Worm (Caenorhabditis elegans): ENCODE data around the gene pri-1.

Gene pri-1

DNA sequence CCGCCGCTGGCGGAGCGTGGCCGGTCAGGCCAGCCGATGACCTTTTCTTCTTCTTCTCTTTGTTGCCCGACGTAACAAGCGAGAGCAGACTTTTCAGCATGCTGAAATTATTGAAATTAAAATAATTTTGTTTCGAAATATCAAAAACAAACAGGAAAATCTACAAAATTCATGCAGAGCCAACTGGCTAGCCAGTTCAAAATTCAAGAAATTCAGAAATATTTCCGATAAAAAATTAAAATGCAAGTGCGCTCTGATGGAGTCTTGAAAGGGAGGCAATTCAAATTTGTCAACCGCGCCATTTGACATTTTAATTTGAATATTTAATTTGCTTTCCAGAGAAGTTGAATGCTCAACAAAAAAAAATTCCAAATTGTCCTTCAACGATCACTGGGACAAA, 13.4 kb downstream of the pri-1 start, which contains the start of gene F58A4.2:
Gene F58A4.2, minus strand, starts transcription at position 101 of the 400 bp plus-strand sequence.
- TF ChIP-seq attf-3 (GFP tag; conservative IDR thresholded peaks at IDR 0.05) (no peak), efl-1 (GFP tag; optimal IDR thresholded peaks at IDR 0.05) (peak; percentile 26), hsf-1 (GFP tag; IDR thresholded peaks at IDR 0.05) (no peak), dpff-1 (tag; optimal IDR thresholded peaks at IDR 0.05) (no peak), rec-8 (tag; optimal IDR thresholded peaks at IDR 0.05) (no peak), F23B12.7 (tag; optimal IDR thresholded peaks at IDR 0.05; ENCODE audit: insufficient read depth) (no peak), Y56A3A.18 (GFP tag; IDR thresholded peaks at IDR 0.05) (no peak)

DNA sequence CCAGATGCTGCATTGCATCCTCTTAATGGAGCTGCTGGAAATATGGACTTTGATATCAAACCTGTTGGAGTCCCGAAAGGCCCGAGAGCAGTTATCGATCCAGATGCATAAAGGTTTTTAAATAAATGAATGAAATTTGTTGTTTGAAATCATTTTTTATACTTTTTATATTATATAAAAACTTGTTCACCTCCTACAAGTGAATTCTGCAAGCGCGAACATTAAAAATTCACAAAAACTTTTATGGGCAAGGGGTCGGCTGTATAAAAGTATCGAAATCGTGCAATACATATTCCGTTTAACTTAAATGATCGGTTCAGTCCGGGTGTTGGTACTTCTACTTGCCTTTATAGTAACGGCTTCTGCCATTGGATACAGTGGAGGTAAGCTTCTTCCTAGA, 15.9 kb downstream of the pri-1 start, which contains the start of gene F58A4.1:
Gene F58A4.1, plus strand, starts transcription at position 301 of the 400 bp plus-strand sequence.
- no peak for TF ChIP-seq ztf-25 (GFP tag; IDR thresholded peaks at IDR 0.05)
- TF ChIP-seq bed-2 (GFP tag; IDR thresholded peaks at IDR 0.05), result no peak
- TF ChIP-seq madf-10 (tag; optimal IDR thresholded peaks at IDR 0.05), result no peak
- TF ChIP-seq sea-2 (GFP tag; IDR thresholded peaks at IDR 0.05), result no peak

DNA sequence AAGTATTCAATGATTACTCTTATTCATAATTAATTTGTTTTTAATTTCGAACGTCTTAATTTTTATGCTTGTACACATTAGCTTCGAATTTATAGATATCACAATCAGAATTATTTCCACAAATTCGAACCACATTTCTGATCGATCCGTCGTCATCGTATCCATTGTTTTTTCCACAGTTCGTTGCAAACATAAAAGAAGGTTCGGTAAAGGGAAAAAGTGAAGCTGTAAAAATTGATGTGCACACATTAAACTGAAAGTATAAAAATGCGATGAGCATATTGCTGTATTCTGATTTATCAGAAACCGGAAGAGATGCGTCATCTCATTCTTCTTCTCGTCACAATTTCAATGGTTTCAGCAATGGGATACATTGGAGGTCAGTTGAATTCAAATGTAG, 17.0 kb downstream of the pri-1 start, which contains the start of gene C48B4.12:
Gene C48B4.12, plus strand, starts transcription at position 301 of the 400 bp plus-strand sequence.
- TF ChIP-seq pbrm-1 (GFP tag; IDR thresholded peaks at IDR 0.05), result no peak
- TF ChIP-seq attf-3 (GFP tag; conservative IDR thresholded peaks at IDR 0.05), result no peak

DNA sequence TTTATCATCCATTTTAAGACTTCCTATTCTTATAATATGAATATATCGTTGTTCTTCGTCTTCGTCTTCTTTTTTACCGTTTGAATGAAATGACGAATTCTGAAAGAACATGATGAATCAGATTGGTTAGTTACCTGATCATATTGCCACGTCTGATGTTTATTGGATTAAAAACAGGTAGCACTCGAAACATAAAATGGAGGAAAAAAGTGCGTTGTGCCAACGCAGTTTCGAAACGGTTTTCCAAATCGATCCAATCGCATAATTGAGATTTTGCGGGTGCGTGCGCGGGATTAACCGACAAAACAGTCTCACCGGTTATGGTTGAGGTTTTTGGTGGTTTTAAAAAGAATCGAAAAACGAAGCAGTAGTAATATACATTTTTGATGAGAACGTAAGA, 18.5 kb downstream of the pri-1 start, which contains the start of gene rom-2:
Gene rom-2, minus strand, starts transcription at position 101 of the 400 bp plus-strand sequence.
- TF ChIP-seq aptf-3 (GFP tag; IDR thresholded peaks at IDR 0.05) (no peak), F55B11.4 (tag; optimal IDR thresholded peaks at IDR 0.05; ENCODE audit: borderline replicate concordance, insufficient read depth) (no peak), akir-1 (GFP tag; optimal IDR thresholded peaks at IDR 0.05) (no peak), ZK185.1 (tag; optimal IDR thresholded peaks at IDR 0.05; ENCODE audit: poor library complexity, severe bottlenecking) (no peak), dpff-1 (tag; optimal IDR thresholded peaks at IDR 0.05) (no peak), unc-62 (GFP tag; optimal IDR thresholded peaks at IDR 0.05) (no peak), attf-5 (GFP tag; optimal IDR thresholded peaks at IDR 0.05) (no peak), attf-3 (GFP tag; conservative IDR thresholded peaks at IDR 0.05) (no peak), xnd-1 (tag; optimal IDR thresholded peaks at IDR 0.05) (no peak), rcor-1 (GFP tag; IDR thresholded peaks at IDR 0.05) (no peak), sea-2 (GFP tag; IDR thresholded peaks at IDR 0.05) (no peak), mel-28 (tag; optimal IDR thresholded peaks at IDR 0.05; ENCODE audit: borderline replicate concordance) (no peak), ztf-3 (GFP tag; optimal IDR thresholded peaks at IDR 0.05) (no peak), egrh-3 (GFP tag; IDR thresholded peaks at IDR 0.05) (no peak), F22D6.2 (tag; optimal IDR thresholded peaks at IDR 0.05) (no peak), ccch-3 (GFP tag; optimal IDR thresholded peaks at IDR 0.05) (no peak), hrde-1 (tag; optimal IDR thresholded peaks at IDR 0.05; ENCODE audit: borderline replicate concordance) (no peak)

DNA sequence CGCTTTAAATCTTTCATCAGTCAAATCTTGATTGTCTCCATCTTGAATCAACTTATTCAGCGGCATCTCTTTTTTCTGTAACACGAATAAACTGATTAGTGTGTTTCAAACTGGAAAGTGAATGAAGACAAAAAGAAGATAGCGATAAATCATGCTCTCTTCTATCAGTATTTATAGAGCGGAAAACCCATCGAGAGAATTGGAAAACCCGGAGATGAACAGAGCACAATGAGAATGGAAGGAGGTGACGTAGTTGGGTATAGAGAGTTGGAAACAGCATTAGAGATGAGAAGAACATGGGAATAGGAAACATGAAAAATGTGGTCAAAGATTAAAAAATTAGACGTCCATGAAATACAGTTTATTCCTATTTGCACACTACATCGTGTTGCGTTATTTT, 22.0 kb downstream of the pri-1 start, which contains the start of gene acox-1.5:
Gene acox-1.5, minus strand, starts transcription at position 75 of the 400 bp plus-strand sequence.
- TF ChIP-seq xnd-1 (tag; optimal IDR thresholded peaks at IDR 0.05) (no peak), madf-6 (GFP tag; IDR thresholded peaks at IDR 0.05) (no peak), nhr-80 (tag; optimal IDR thresholded peaks at IDR 0.05) (peak; percentile 78)

DNA sequence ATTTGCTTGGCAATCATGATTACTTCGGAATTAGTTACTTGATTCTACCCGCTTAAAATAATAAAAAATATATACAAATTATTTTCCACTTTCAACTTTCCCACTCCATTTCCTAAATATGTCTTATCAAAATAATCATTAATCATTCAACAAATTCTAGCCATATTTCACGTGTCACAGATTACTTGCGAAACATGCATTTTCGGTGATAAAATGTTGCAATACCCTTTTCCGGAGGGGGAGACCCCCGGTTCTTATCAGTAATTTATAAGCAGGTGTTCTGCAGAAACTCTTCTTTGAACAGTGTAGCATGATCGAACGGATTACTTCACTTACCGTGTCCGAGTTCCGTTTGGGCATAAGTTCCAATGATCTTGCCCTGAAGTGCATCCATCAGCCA, 23.9 kb downstream of the pri-1 start:
- TF ChIP-seq cebp-1 (GFP tag; IDR thresholded peaks at IDR 0.05), result no peak
- peak; percentile 54 for TF ChIP-seq cebp-1 (tag; optimal IDR thresholded peaks at IDR 0.05)
- peak; percentile 80 for TF ChIP-seq nhr-80 (tag; optimal IDR thresholded peaks at IDR 0.05)
- TF ChIP-seq ceh-27 (GFP tag; optimal IDR thresholded peaks at IDR 0.05), result no peak
- no peak for TF ChIP-seq attf-6 (GFP tag; IDR thresholded peaks at IDR 0.05)
- no peak for TF ChIP-seq T07F8.4 (tag; optimal IDR thresholded peaks at IDR 0.05)
- TF ChIP-seq ets-4 (GFP tag; optimal IDR thresholded peaks at IDR 0.05), result peak; percentile 24
- no peak for TF ChIP-seq zfh-2 (GFP tag; conservative IDR thresholded peaks at IDR 0.05)
- TF ChIP-seq chd-7 (tag; optimal IDR thresholded peaks at IDR 0.05), result no peak
- no peak for TF ChIP-seq snpc-1.1 (tag; optimal IDR thresholded peaks at IDR 0.05; ENCODE audit: insufficient read depth)
- TF ChIP-seq B0019.2 (GFP tag; conservative IDR thresholded peaks at IDR 0.05), result no peak
- TF ChIP-seq ceh-79 (tag; optimal IDR thresholded peaks at IDR 0.05), result no peak
- no peak for TF ChIP-seq him-1 (tag; optimal IDR thresholded peaks at IDR 0.05)

Data from whole organism, young adult.